Worm (Caenorhabditis elegans) whole organism, young adult: ENCODE results near the gene syx-18.
A peak's percentile ranks its signal among the peaks of the same experiment; 100 is the strongest.

Experiments
- B0019.2 ChIP-seq: fragments of 200-800 bp; sonication (Bioruptor generic); conservative IDR thresholded peaks from 2 replicates; pipeline ENCODE4 v1.3.6; 2022; ENCODE audit warnings: missing genetic modification reagents, missing genetic modification characterization, missing compliant biosample characterization
- B0035.1 ChIP-seq: sonication (generic microtip); optimal IDR thresholded peaks from 2 replicates; lab custom pipeline; 2016; ENCODE audit warnings: missing genetic modification characterization, mild to moderate bottlenecking, missing compliant biosample characterization, missing genotype, missing genetic modification reagents
- B0336.3 ChIP-seq: fragments of 200-800 bp; sonication (Bioruptor generic); IDR thresholded peaks from 2 replicates; pipeline ENCODE4 v1.3.6; 2022; ENCODE audit warnings: missing genetic modification characterization, missing compliant biosample characterization
- F33H1.4 ChIP-seq: fragments of 200-800 bp; sonication (Bioruptor generic); IDR thresholded peaks from 2 replicates; pipeline ENCODE4 v1.3.6; 2022; ENCODE audit warnings: missing genetic modification reagents, missing genetic modification characterization, missing compliant biosample characterization
- F39B2.1 ChIP-seq: fragments of 200-800 bp; sonication (Bioruptor generic); IDR thresholded peaks from 2 replicates; pipeline ENCODE4 v1.3.6; 2022; ENCODE audit warnings: missing genetic modification reagents, missing genetic modification characterization, missing compliant biosample characterization
- F57A8.1 ChIP-seq: fragments of 200-800 bp; sonication (Bioruptor generic); optimal IDR thresholded peaks from 2 replicates; lab custom pipeline; 2018; ENCODE audit warnings: mild to moderate bottlenecking, missing genetic modification characterization, moderate library complexity, missing compliant biosample characterization
- F57C9.4 ChIP-seq: sonication (generic microtip); optimal IDR thresholded peaks from 2 replicates; lab custom pipeline; 2017; ENCODE audit warnings: mild to moderate bottlenecking, missing genetic modification characterization, missing compliant biosample characterization
- T26A5.8 ChIP-seq: sonication (generic microtip); optimal IDR thresholded peaks from 2 replicates; lab custom pipeline; 2016; ENCODE audit warnings: missing genetic modification characterization, missing compliant biosample characterization
- Y53F4B.3 ChIP-seq: fragments of 200-800 bp; sonication (Bioruptor generic); IDR thresholded peaks from 2 replicates; pipeline ENCODE4 v1.3.6; 2022; ENCODE audit warnings: missing genetic modification reagents, missing genetic modification characterization, missing compliant biosample characterization
- Y67H2A.10 ChIP-seq: fragments of 200-800 bp; sonication (Bioruptor generic); conservative IDR thresholded peaks from 2 replicates; pipeline ENCODE4 v1.3.6; 2022; ENCODE audit warnings: missing genetic modification reagents, missing genetic modification characterization, missing compliant biosample characterization
- Y95B8A.8 ChIP-seq: fragments of 200-800 bp; sonication (Bioruptor generic); IDR thresholded peaks from 2 replicates; pipeline ENCODE4 v1.3.6; 2022; ENCODE audit warnings: missing genetic modification reagents, missing genetic modification characterization, missing compliant biosample characterization
- akir-1 ChIP-seq: fragments of 200-800 bp; sonication (Bioruptor generic); optimal IDR thresholded peaks from 2 replicates; lab custom pipeline; 2018; ENCODE audit warnings: mild to moderate bottlenecking, missing genetic modification characterization, moderate library complexity, missing compliant biosample characterization
- ama-1 ChIP-seq, 3 experiments: fragments of 150-350 bp in 1 of 3; sonication (generic microtip) in 2 of 3; optimal IDR thresholded peaks; 2 replicates each; lab custom pipeline; 2014 to 2018; ENCODE audit warnings: missing biosample characterization in 2 of 3, missing genetic modification characterization in 2 of 3, missing genetic modification reagents in 2 of 3
- aptf-2 ChIP-seq: fragments of 200-800 bp; sonication (Bioruptor generic); conservative IDR thresholded peaks from 2 replicates; pipeline ENCODE4 v1.3.6; 2022; ENCODE audit warnings: missing genetic modification reagents, missing genetic modification characterization, missing compliant biosample characterization
- atf-7 ChIP-seq: sonication (generic microtip); optimal IDR thresholded peaks from 2 replicates; lab custom pipeline; 2017; ENCODE audit warnings: mild to moderate bottlenecking, missing genetic modification characterization, missing compliant biosample characterization
- cebp-2 ChIP-seq: fragments of 200-800 bp; sonication (Bioruptor generic); IDR thresholded peaks from 2 replicates; pipeline ENCODE4 v1.3.6; 2022; ENCODE audit warnings: missing genetic modification characterization, missing compliant biosample characterization
- ceh-100 ChIP-seq: fragments of 200-800 bp; sonication (Bioruptor generic); IDR thresholded peaks from 2 replicates; pipeline ENCODE4 v1.3.6; 2022; ENCODE audit warnings: missing genetic modification reagents, missing genetic modification characterization, missing compliant biosample characterization
- ceh-27 ChIP-seq: fragments of 200-800 bp; sonication (Bioruptor generic); optimal IDR thresholded peaks from 2 replicates; lab custom pipeline; 2018; ENCODE audit warnings: mild to moderate bottlenecking, missing genetic modification characterization, moderate library complexity, missing compliant biosample characterization
- ceh-91 ChIP-seq: fragments of 200-800 bp; sonication (Bioruptor generic); IDR thresholded peaks from 2 replicates; pipeline ENCODE4 v1.3.6; 2022; ENCODE audit warnings: missing genetic modification reagents, missing genetic modification characterization, missing compliant biosample characterization
- chd-7 ChIP-seq: sonication (generic microtip); optimal IDR thresholded peaks from 2 replicates; lab custom pipeline; 2016; ENCODE audit warnings: mild to moderate bottlenecking, missing genetic modification characterization, moderate library complexity, missing compliant biosample characterization
- dox-1 ChIP-seq: fragments of 200-800 bp; sonication (Bioruptor generic); IDR thresholded peaks from 2 replicates; pipeline ENCODE4 v1.3.6; 2022; ENCODE audit warnings: missing genetic modification reagents, missing genetic modification characterization, missing compliant biosample characterization
- efl-1 ChIP-seq: fragments of 150-350 bp; optimal IDR thresholded peaks from 2 replicates; lab custom pipeline; 2014; ENCODE audit warnings: missing biosample characterization, missing genetic modification reagents, missing genetic modification characterization
- egl-44 ChIP-seq: fragments of 200-800 bp; sonication (Bioruptor generic); IDR thresholded peaks from 2 replicates; pipeline ENCODE4 v1.3.6; 2022; ENCODE audit warnings: missing genetic modification reagents, missing genetic modification characterization, missing compliant biosample characterization
- ets-4 ChIP-seq: fragments of 200-800 bp; sonication (Bioruptor generic); optimal IDR thresholded peaks from 2 replicates; lab custom pipeline; 2018; ENCODE audit warnings: mild to moderate bottlenecking, missing genetic modification characterization, missing compliant biosample characterization
- fkh-3 ChIP-seq: sonication (generic microtip); optimal IDR thresholded peaks from 2 replicates; lab custom pipeline; 2016; ENCODE audit warnings: mild to moderate bottlenecking, missing genetic modification characterization, missing compliant biosample characterization
- him-1 ChIP-seq: sonication (generic microtip); optimal IDR thresholded peaks from 2 replicates; lab custom pipeline; 2016; ENCODE audit warnings: missing genotype, missing genetic modification reagents, missing genetic modification characterization, missing compliant biosample characterization
- hmg-1.2 ChIP-seq: fragments of 200-800 bp; sonication (Bioruptor generic); IDR thresholded peaks from 2 replicates; pipeline ENCODE4 v1.3.6; 2022; ENCODE audit warnings: missing genetic modification reagents, missing genetic modification characterization, missing compliant biosample characterization
- lag-1 ChIP-seq: fragments of 200-800 bp; sonication (Bioruptor generic); IDR thresholded peaks from 2 replicates; pipeline ENCODE4 v1.3.6; 2022; ENCODE audit warnings: missing genetic modification reagents, missing genetic modification characterization, missing compliant biosample characterization
- lin-26 ChIP-seq: fragments of 200-800 bp; sonication (Bioruptor generic); IDR thresholded peaks from 2 replicates; pipeline ENCODE4 v1.3.6; 2022; ENCODE audit warnings: missing genetic modification reagents, missing genetic modification characterization, missing compliant biosample characterization
- lin-54 ChIP-seq: fragments of 200-800 bp; sonication (Bioruptor generic); optimal IDR thresholded peaks from 2 replicates; lab custom pipeline; 2018; ENCODE audit warnings: mild to moderate bottlenecking, missing genetic modification characterization, missing compliant biosample characterization
- madf-10 ChIP-seq: sonication (generic microtip); optimal IDR thresholded peaks from 2 replicates; lab custom pipeline; 2016; ENCODE audit warnings: mild to moderate bottlenecking, missing genetic modification characterization, missing compliant biosample characterization
- madf-6 ChIP-seq: fragments of 200-800 bp; sonication (Bioruptor generic); IDR thresholded peaks from 2 replicates; pipeline ENCODE4 v1.3.6; 2022; ENCODE audit warnings: missing genetic modification reagents, missing genetic modification characterization, missing compliant biosample characterization
- madf-8 ChIP-seq: fragments of 200-800 bp; sonication (Bioruptor generic); conservative IDR thresholded peaks from 2 replicates; pipeline ENCODE4 v1.3.6; 2022; ENCODE audit warnings: missing genetic modification reagents, missing genetic modification characterization, missing compliant biosample characterization
- mel-28 ChIP-seq: sonication (generic microtip); optimal IDR thresholded peaks from 2 replicates; lab custom pipeline; 2016; ENCODE audit warnings: borderline replicate concordance, mild to moderate bottlenecking, missing genetic modification characterization, missing compliant biosample characterization
- nfya-2 ChIP-seq: fragments of 200-800 bp; sonication (Bioruptor generic); IDR thresholded peaks from 2 replicates; pipeline ENCODE4 v1.3.6; 2022; ENCODE audit warnings: missing genetic modification reagents, missing genetic modification characterization, missing compliant biosample characterization
- nfyb-1 ChIP-seq: fragments of 200-800 bp; sonication (Bioruptor generic); IDR thresholded peaks from 2 replicates; pipeline ENCODE4 v1.3.6; 2022; ENCODE audit warnings: missing genetic modification reagents, missing genetic modification characterization, missing compliant biosample characterization
- nhr-80 ChIP-seq: sonication (generic microtip); optimal IDR thresholded peaks from 2 replicates; lab custom pipeline; 2016; ENCODE audit warnings: missing genetic modification characterization, missing compliant biosample characterization
- nhr-90 ChIP-seq: sonication (generic microtip); optimal IDR thresholded peaks from 2 replicates; lab custom pipeline; 2016; ENCODE audit warnings: missing genotype, mild to moderate bottlenecking, missing genetic modification characterization, missing compliant biosample characterization
- rcor-1 ChIP-seq: fragments of 200-800 bp; sonication (Bioruptor generic); IDR thresholded peaks from 2 replicates; pipeline ENCODE4 v1.3.6; 2022; ENCODE audit warnings: missing genetic modification reagents, missing genetic modification characterization, missing compliant biosample characterization
- repo-1 ChIP-seq: sonication (generic microtip); optimal IDR thresholded peaks from 2 replicates; lab custom pipeline; 2017; ENCODE audit warnings: mild to moderate bottlenecking, missing genetic modification characterization, missing compliant biosample characterization
- sea-2 ChIP-seq: fragments of 200-800 bp; sonication (Bioruptor generic); IDR thresholded peaks from 2 replicates; pipeline ENCODE4 v1.3.6; 2022; ENCODE audit warnings: missing genetic modification characterization, missing compliant biosample characterization
- snpc-1.3 ChIP-seq: sonication (generic microtip); optimal IDR thresholded peaks from 2 replicates; lab custom pipeline; 2017; ENCODE audit warnings: missing genetic modification characterization, mild to moderate bottlenecking, missing compliant biosample characterization, antibody characterized with exemption, moderate library complexity, missing genotype, missing genetic modification reagents; ENCODE audit not compliant: insufficient read depth
- sptf-2 ChIP-seq: fragments of 200-800 bp; sonication (Bioruptor generic); optimal IDR thresholded peaks from 2 replicates; lab custom pipeline; 2018; ENCODE audit warnings: mild to moderate bottlenecking, missing genetic modification characterization, missing compliant biosample characterization
- tbp1 ChIP-seq: fragments of 200-800 bp; sonication (Bioruptor generic); optimal IDR thresholded peaks from 2 replicates; lab custom pipeline; 2018; ENCODE audit warnings: mild to moderate bottlenecking, missing genetic modification characterization, missing compliant biosample characterization
- ztf-18 ChIP-seq: sonication (generic microtip); optimal IDR thresholded peaks from 2 replicates; lab custom pipeline; 2016; ENCODE audit warnings: missing genotype, mild to moderate bottlenecking, missing genetic modification characterization, missing compliant biosample characterization

The syx-18 gene

ce11 chrV:6616294-6616693 lies 39.0 kb downstream of the syx-18 start:
- peak; percentile 23 for TF ChIP-seq nhr-80 (tag; lab: Kevin White, UChicago)
- TF ChIP-seq ama-1 (optimal IDR thresholded peaks at IDR 0.05; lab: Kevin White, UChicago) = no peak
- no peak for TF ChIP-seq ama-1 (GFP tag; optimal IDR thresholded peaks at IDR 0.05; lab: Kevin White, UChicago)
- TF ChIP-seq ztf-18 = no peak
- TF ChIP-seq lag-1 (GFP tag; lab: Robert Waterston, UW) = no peak

DNA sequence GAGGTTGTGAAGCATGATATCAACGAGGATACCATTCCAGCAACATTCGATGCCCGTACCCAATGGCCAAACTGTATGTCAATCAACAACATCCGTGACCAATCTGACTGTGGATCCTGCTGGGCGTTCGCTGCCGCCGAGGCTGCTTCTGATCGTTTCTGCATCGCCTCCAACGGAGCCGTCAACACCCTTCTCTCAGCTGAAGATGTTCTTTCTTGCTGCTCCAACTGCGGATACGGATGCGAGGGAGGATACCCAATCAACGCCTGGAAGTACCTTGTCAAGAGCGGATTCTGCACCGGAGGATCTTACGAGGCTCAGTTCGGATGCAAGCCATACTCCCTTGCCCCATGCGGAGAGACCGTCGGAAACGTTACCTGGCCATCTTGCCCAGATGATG lies 40.3 kb downstream of the syx-18 start:
- 0 out of 2 replicates have a peak, but pooled peaks have one; percentile 53 for TF ChIP-seq cebp-2
- no peak for TF ChIP-seq ceh-91 (GFP tag; lab: Robert Waterston, UW)
- TF ChIP-seq Y53F4B.3 (GFP tag; lab: Robert Waterston, UW) = no peak
- TF ChIP-seq T26A5.8 (tag; lab: Kevin White, UChicago) = no peak
- TF ChIP-seq, all 124 proteins: peak for 1

DNA sequence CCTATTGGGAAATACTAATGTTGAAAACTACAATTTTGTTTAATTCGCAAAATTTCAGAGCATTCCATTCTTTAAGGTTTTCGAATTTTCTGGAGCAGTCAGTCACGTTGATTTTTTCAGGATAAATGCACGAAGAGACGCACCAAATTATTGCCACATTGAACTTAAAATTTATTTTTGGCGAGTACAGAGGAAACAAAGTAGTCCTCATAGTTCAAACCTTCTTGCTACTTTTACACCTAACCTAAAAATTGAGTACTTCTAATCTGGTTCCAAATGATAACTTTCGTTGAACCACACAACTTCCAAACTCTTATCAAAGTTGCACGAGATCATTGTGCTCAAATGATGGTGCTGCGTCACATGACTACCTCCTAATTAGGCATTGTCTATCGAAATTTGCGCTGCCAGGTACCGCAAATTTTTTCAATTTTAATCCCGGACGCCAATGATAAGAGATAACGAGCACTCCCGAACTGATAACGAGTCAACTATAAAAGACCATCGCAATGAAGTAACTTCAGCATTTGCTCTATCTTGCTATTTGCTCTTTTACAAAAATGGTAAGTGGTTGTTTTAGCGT lies 41.0 kb downstream of the syx-18 start, which contains the start of gene cpr-4:
cpr-4 (plus strand) TSS at position 523 of the 583 bp plus-strand sequence.
- TF ChIP-seq lin-54 (no peak), nhr-90 (tag; lab: Kevin White, UChicago) (peak; percentile 12), ets-4 (peak; percentile 73), ceh-27 (GFP tag; lab: Kevin White, UChicago) (no peak), rcor-1 (GFP tag; lab: Robert Waterston, UW) (no peak), him-1 (no peak), repo-1 (tag; lab: Kevin White, UChicago) (no peak), ceh-100 (GFP tag; lab: Robert Waterston, UW) (no peak), chd-7 (tag; lab: Kevin White, UChicago) (no peak), F33H1.4 (GFP tag; lab: Robert Waterston, UW) (no peak), B0035.1 (tag; lab: Kevin White, UChicago) (no peak), snpc-1.3 (tag; lab: Kevin White, UChicago) (no peak), Y95B8A.8 (GFP tag; lab: Robert Waterston, UW) (no peak), nfyb-1 (GFP tag; lab: Robert Waterston, UW) (0 out of 2 replicates have a peak, but pooled peaks have one; percentile 30), F39B2.1 (GFP tag; lab: Robert Waterston, UW) (no peak), mel-28 (tag; lab: Kevin White, UChicago) (no peak), F57A8.1 (GFP tag; lab: Kevin White, UChicago) (no peak), aptf-2 (GFP tag; lab: Robert Waterston, UW) (no peak), lin-26 (no peak), akir-1 (no peak), sptf-2 (GFP tag; lab: Kevin White, UChicago) (no peak), sea-2 (no peak), F57C9.4 (tag; lab: Kevin White, UChicago) (no peak), fkh-3 (tag; lab: Kevin White, UChicago) (no peak), nfya-2 (GFP tag; lab: Robert Waterston, UW) (no peak), Y67H2A.10 (GFP tag; lab: Robert Waterston, UW) (no peak), Y53F4B.3 (GFP tag; lab: Robert Waterston, UW) (no peak), B0336.3 (GFP tag; lab: Robert Waterston, UW) (no peak), atf-7 (tag; lab: Kevin White, UChicago) (peak; percentile 65), madf-10 (tag; lab: Kevin White, UChicago) (peak; percentile 40), dox-1 (no peak), tbp1 (no peak), hmg-1.2 (no peak), efl-1 (GFP tag; lab: Kevin White, UChicago) (no peak), madf-6 (GFP tag; lab: Robert Waterston, UW) (no peak), B0019.2 (GFP tag; lab: Robert Waterston, UW) (no peak), egl-44 (GFP tag; lab: Robert Waterston, UW) (peak; percentile 75; the same call in 1 of the 2 replicates), madf-8 (GFP tag; lab: Robert Waterston, UW) (no peak), ama-1 (optimal IDR thresholded peaks at IDR 0.05; lab: Kevin White, UChicago) (no peak), ama-1 (GFP tag; optimal IDR thresholded peaks at IDR 0.05; lab: Kevin White, UChicago) (no peak)
